Worm (Caenorhabditis elegans) whole organism, L4 larva: ENCODE data around the gene cdd-1.
A peak's percentile ranks its signal among the peaks of the same experiment; 100 is the strongest.

Experiments used
- F44E2.7 ChIP-seq: fragments of 200-800 bp; sonication (Bioruptor generic); IDR thresholded peaks from 2 replicates; pipeline ENCODE4 v2.1.2; 2022; ENCODE audit warnings: missing genetic modification characterization, missing compliant biosample characterization
- T20F7.1 ChIP-seq: fragments of 200-800 bp; sonication (Bioruptor generic); optimal IDR thresholded peaks from 2 replicates; lab custom pipeline; 2018; ENCODE audit warnings: mild to moderate bottlenecking, missing genetic modification characterization, missing compliant biosample characterization
- ZK337.2 ChIP-seq: fragments of 200-800 bp; sonication (Bioruptor generic); IDR thresholded peaks from 2 replicates; pipeline ENCODE4 v1.3.6; 2022; ENCODE audit warnings: missing genetic modification reagents, missing genetic modification characterization, missing compliant biosample characterization
- aha-1 ChIP-seq: fragments of 150-350 bp; peaks from one replicate; lab custom pipeline; 2014; ENCODE audit warnings: missing biosample characterization, missing genetic modification characterization
- ceh-20 ChIP-seq: fragments of 200-800 bp; sonication (Bioruptor generic); IDR thresholded peaks from 2 replicates; pipeline ENCODE4 v1.3.6; 2022; ENCODE audit warnings: missing genetic modification reagents, missing genetic modification characterization, missing compliant biosample characterization
- ceh-28 ChIP-seq: fragments of 150-350 bp; optimal IDR thresholded peaks from 2 replicates; lab custom pipeline; 2014; ENCODE audit warnings: missing biosample characterization, missing genetic modification reagents, missing genetic modification characterization
- ces-1 ChIP-seq: fragments of 150-350 bp; sonication (generic microtip); optimal IDR thresholded peaks from 4 replicates; lab custom pipeline; 2014; ENCODE audit warnings: missing biosample characterization, missing genetic modification reagents, missing genetic modification characterization
- ctbp-1 ChIP-seq: fragments of 200-800 bp; sonication (Bioruptor generic); IDR thresholded peaks from 2 replicates; pipeline ENCODE4 v1.3.6; 2022; ENCODE audit warnings: missing genetic modification reagents, missing genetic modification characterization, missing compliant biosample characterization
- daf-16 ChIP-seq, 3 experiments: sonication (generic microtip); optimal IDR thresholded peaks; 2 replicates each; lab custom pipeline; 2016 to 2017; ENCODE audit warnings: missing genetic modification characterization in 3 of 3, missing genetic modification reagents in 3 of 3, mild to moderate bottlenecking in 2 of 3, missing compliant biosample characterization in 2 of 3, missing biosample characterization in 1 of 3, moderate library complexity in 1 of 3
- dmd-6 ChIP-seq: fragments of 200-800 bp; sonication (Bioruptor generic); IDR thresholded peaks from 2 replicates; pipeline ENCODE4 v1.3.6; 2022; ENCODE audit warnings: missing genetic modification reagents, missing genetic modification characterization, missing compliant biosample characterization
- dve-1 ChIP-seq: sonication (generic microtip); optimal IDR thresholded peaks from 2 replicates; lab custom pipeline; 2017; ENCODE audit warnings: antibody characterized with exemption, mild to moderate bottlenecking, missing genetic modification characterization, missing compliant biosample characterization; ENCODE audit not compliant: insufficient read depth
- egl-27 ChIP-seq: sonication (generic microtip); optimal IDR thresholded peaks from 3 replicates; lab custom pipeline; 2017; ENCODE audit warnings: missing biosample characterization, missing genetic modification reagents, missing genetic modification characterization
- fos-1 ChIP-seq: fragments of 150-350 bp; optimal IDR thresholded peaks from 2 replicates; lab custom pipeline; 2014; ENCODE audit warnings: missing biosample characterization, missing genetic modification characterization
- gei-8 ChIP-seq: fragments of 200-800 bp; sonication (Bioruptor generic); optimal IDR thresholded peaks from 2 replicates; lab custom pipeline; 2018; ENCODE audit warnings: mild to moderate bottlenecking, missing genetic modification characterization, missing compliant biosample characterization
- hlh-11 ChIP-seq: fragments of 200-800 bp; sonication (Bioruptor generic); optimal IDR thresholded peaks from 2 replicates; lab custom pipeline; 2018; ENCODE audit warnings: mild to moderate bottlenecking, missing genetic modification characterization, missing compliant biosample characterization
- hlh-30 ChIP-seq: sonication (generic microtip); optimal IDR thresholded peaks from 2 replicates; lab custom pipeline; 2017; ENCODE audit warnings: antibody characterized with exemption, mild to moderate bottlenecking, missing genetic modification characterization, missing compliant biosample characterization; ENCODE audit not compliant: insufficient read depth
- lin-1 ChIP-seq: fragments of 200-800 bp; sonication (Bioruptor generic); IDR thresholded peaks from 2 replicates; pipeline ENCODE4 v1.3.6; 2022; ENCODE audit warnings: missing genetic modification reagents, missing genetic modification characterization, missing compliant biosample characterization
- lin-13 ChIP-seq: fragments of 150-350 bp; optimal IDR thresholded peaks from 2 replicates; lab custom pipeline; 2014; ENCODE audit warnings: missing biosample characterization, missing genetic modification reagents, missing genetic modification characterization
- lin-29 ChIP-seq: fragments of 200-800 bp; sonication (Bioruptor generic); IDR thresholded peaks from 2 replicates; pipeline ENCODE4 v1.3.6; 2022; ENCODE audit warnings: missing genetic modification reagents, missing genetic modification characterization, missing compliant biosample characterization
- lsy-2 ChIP-seq, 2 experiments: fragments of 150-350 bp in 1 of 2; sonication (generic microtip) in 1 of 2; optimal IDR thresholded peaks; 2 replicates each; lab custom pipeline; 2014 to 2017; ENCODE audit warnings: missing biosample characterization in 2 of 2, missing genetic modification characterization in 2 of 2
- mdl-1 ChIP-seq, 2 experiments: fragments of 150-350 bp in 1 of 2; sonication (generic microtip) in 1 of 2; optimal IDR thresholded peaks; 2 replicates each; lab custom pipeline; 2014 to 2017; ENCODE audit warnings: missing biosample characterization in 2 of 2, missing genetic modification characterization in 2 of 2
- mdt-29 ChIP-seq: fragments of 200-800 bp; sonication (Bioruptor generic); IDR thresholded peaks from 2 replicates; pipeline ENCODE4 v1.3.6; 2022; ENCODE audit warnings: missing genetic modification reagents, missing genetic modification characterization, missing compliant biosample characterization
- mep-1 ChIP-seq: fragments of 150-350 bp; sonication (generic microtip); optimal IDR thresholded peaks from 3 replicates; lab custom pipeline; 2014; ENCODE audit warnings: missing biosample characterization, missing genetic modification characterization
- mxl-3 ChIP-seq: fragments of 200-800 bp; sonication (Bioruptor generic); optimal IDR thresholded peaks from 2 replicates; lab custom pipeline; 2018; ENCODE audit warnings: mild to moderate bottlenecking, missing genetic modification characterization, missing compliant biosample characterization
- nhr-111 ChIP-seq: fragments of 200-800 bp; sonication (Bioruptor generic); optimal IDR thresholded peaks from 2 replicates; lab custom pipeline; 2018; ENCODE audit warnings: mild to moderate bottlenecking, missing genetic modification characterization, missing compliant biosample characterization
- nhr-237 ChIP-seq: sonication (generic microtip); optimal IDR thresholded peaks from 2 replicates; lab custom pipeline; 2017; ENCODE audit warnings: missing biosample characterization, missing genetic modification characterization
- nhr-28 ChIP-seq: fragments of 150-350 bp; optimal IDR thresholded peaks from 2 replicates; lab custom pipeline; 2014; ENCODE audit warnings: missing biosample characterization, missing genetic modification characterization
- nhr-41 ChIP-seq: fragments of 200-800 bp; sonication (Bioruptor generic); IDR thresholded peaks from 2 replicates; pipeline ENCODE4 v1.3.6; 2022; ENCODE audit warnings: missing genetic modification reagents, missing genetic modification characterization, missing compliant biosample characterization
- nhr-48 ChIP-seq: sonication (generic microtip); optimal IDR thresholded peaks from 2 replicates; lab custom pipeline; 2016; ENCODE audit warnings: mild to moderate bottlenecking, missing genetic modification characterization, missing compliant biosample characterization
- nhr-6 ChIP-seq: fragments of 150-350 bp; optimal IDR thresholded peaks from 2 replicates; lab custom pipeline; 2014; ENCODE audit warnings: missing biosample characterization, missing genetic modification characterization
- nhr-77 ChIP-seq: fragments of 150-350 bp; optimal IDR thresholded peaks from 2 replicates; lab custom pipeline; 2014; ENCODE audit warnings: missing biosample characterization, missing genetic modification characterization
- pha-4 ChIP-seq, 2 experiments: fragments of 150-350 bp in 1 of 2; fragments of 200-800 bp in 1 of 2; sonication (Bioruptor generic) in 1 of 2; IDR thresholded peaks in 1 of 2; optimal IDR thresholded peaks in 1 of 2; 2 replicates each; pipeline versions ENCODE4 v1.3.6 to Lab custom; 2014 to 2022; ENCODE audit warnings: missing genetic modification characterization in 2 of 2, missing genetic modification reagents in 2 of 2, missing biosample characterization in 1 of 2, missing compliant biosample characterization in 1 of 2
- php-3 ChIP-seq: fragments of 200-800 bp; sonication (Bioruptor generic); IDR thresholded peaks from 2 replicates; pipeline ENCODE4 v1.3.6; 2022; ENCODE audit warnings: missing genetic modification reagents, missing genetic modification characterization, missing compliant biosample characterization
- pqm-1 ChIP-seq: sonication (generic microtip); optimal IDR thresholded peaks from 2 replicates; lab custom pipeline; 2017; ENCODE audit warnings: missing biosample characterization, missing genetic modification characterization
- skn-1 ChIP-seq: fragments of 150-350 bp; optimal IDR thresholded peaks from 2 replicates; lab custom pipeline; 2014; ENCODE audit warnings: missing biosample characterization, missing genetic modification characterization
- snpc-1.2 ChIP-seq: fragments of 200-800 bp; sonication (Bioruptor generic); IDR thresholded peaks from 2 replicates; pipeline ENCODE4 v1.3.6; 2022; ENCODE audit warnings: missing genetic modification reagents, missing genetic modification characterization, missing compliant biosample characterization
- spr-1 ChIP-seq: sonication (generic microtip); optimal IDR thresholded peaks from 2 replicates; lab custom pipeline; 2016; ENCODE audit warnings: mild to moderate bottlenecking, missing genetic modification characterization, missing compliant biosample characterization
- tra-1 ChIP-seq: fragments of 200-800 bp; sonication (Bioruptor generic); IDR thresholded peaks from 2 replicates; pipeline ENCODE4 v1.3.6; 2022; ENCODE audit warnings: missing genetic modification reagents, missing genetic modification characterization, missing compliant biosample characterization
- unc-39 ChIP-seq: sonication (generic microtip); optimal IDR thresholded peaks from 2 replicates; lab custom pipeline; 2017; ENCODE audit warnings: missing biosample characterization, missing genetic modification characterization
- unc-62 ChIP-seq, 3 experiments: fragments of 150-350 bp in 1 of 3; sonication (generic microtip); optimal IDR thresholded peaks in 2 of 3; peaks in 1 of 3; 1 replicate in 1 of 3; 2 replicates in 2 of 3; lab custom pipeline; 2014 to 2017; ENCODE audit warnings: missing biosample characterization in 3 of 3, missing genetic modification characterization in 3 of 3, missing genetic modification reagents in 3 of 3, missing genotype in 1 of 3
- vab-7 ChIP-seq: fragments of 200-800 bp; sonication (Bioruptor generic); IDR thresholded peaks from 2 replicates; pipeline ENCODE4 v1.3.6; 2022; ENCODE audit warnings: missing genetic modification reagents, missing genetic modification characterization, missing compliant biosample characterization
- zip-11 ChIP-seq: fragments of 200-800 bp; sonication (Bioruptor generic); IDR thresholded peaks from 2 replicates; pipeline ENCODE4 v1.3.6; 2022; ENCODE audit warnings: missing genetic modification characterization, missing compliant biosample characterization
- zip-2 ChIP-seq: fragments of 150-350 bp; optimal IDR thresholded peaks from 2 replicates; lab custom pipeline; 2014; ENCODE audit warnings: missing biosample characterization, missing genetic modification characterization
- ztf-7 ChIP-seq: fragments of 150-350 bp; optimal IDR thresholded peaks from 2 replicates; lab custom pipeline; 2014; ENCODE audit warnings: missing biosample characterization, missing genetic modification characterization

The cdd-1 gene

DNA sequence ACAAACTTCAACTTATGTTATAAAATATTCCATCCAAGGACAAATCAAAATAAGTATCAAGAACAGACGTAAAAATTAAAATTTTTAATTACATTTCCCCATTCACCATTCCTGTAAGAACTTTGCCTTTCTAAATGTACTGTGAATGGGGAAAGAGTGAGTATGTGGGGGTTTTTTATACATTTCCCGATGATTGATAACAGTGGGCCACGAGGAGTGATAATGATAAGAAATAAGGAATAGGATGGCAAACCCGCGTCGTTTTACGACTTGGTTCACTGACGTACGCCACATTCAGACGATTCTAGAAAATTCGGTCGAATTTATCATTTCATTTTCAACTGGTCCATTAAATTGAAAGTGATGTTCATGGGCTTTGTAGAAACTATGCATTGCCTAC, at the start of gene cdd-1:
cdd-1 (minus strand) TSS at position 151 of the 400 bp plus-strand sequence.
- TF ChIP-seq mdt-29 (GFP tag; lab: Robert Waterston, UW) = peak; percentile 78
- TF ChIP-seq ceh-28 = no peak
- TF ChIP-seq lin-13 (GFP tag; lab: Kevin White, UChicago) = no peak
- peak; percentile 64 for TF ChIP-seq hlh-30 (tag; lab: Kevin White, UChicago)
- TF ChIP-seq T20F7.1 (GFP tag; lab: Kevin White, UChicago) = peak; percentile 40
- peak; percentile 75 for TF ChIP-seq dve-1 (tag; lab: Kevin White, UChicago)
- TF ChIP-seq mdl-1 (tag; optimal IDR thresholded peaks at IDR 0.05; lab: Kevin White, UChicago) = peak in 1 of 2 experiments; percentile 67
- peak; percentile 54 for TF ChIP-seq nhr-77 (tag; lab: Kevin White, UChicago)
- TF ChIP-seq unc-39 = no peak
- TF ChIP-seq pha-4 (GFP tag; IDR thresholded peaks at IDR 0.05; lab: Robert Waterston, UW) = no peak
- TF ChIP-seq pha-4 (tag; optimal IDR thresholded peaks at IDR 0.05; lab: Kevin White, UChicago) = no peak
- 0 out of 2 replicates have a peak, but pooled peaks have one; percentile 6 for TF ChIP-seq nhr-41 (GFP tag; lab: Robert Waterston, UW)
- no peak for TF ChIP-seq egl-27 (tag; lab: Kevin White, UChicago)
- TF ChIP-seq daf-16 (GFP tag; optimal IDR thresholded peaks at IDR 0.05; lab: Kevin White, UChicago) = no peak
- peak; percentile 77 for TF ChIP-seq daf-16 (tag; optimal IDR thresholded peaks at IDR 0.05; lab: Kevin White, UChicago)
- peak; percentile 97 for TF ChIP-seq php-3
- TF ChIP-seq lin-29 (GFP tag; lab: Robert Waterston, UW) = no peak
- TF ChIP-seq snpc-1.2 (GFP tag; lab: Robert Waterston, UW) = no peak
- TF ChIP-seq nhr-48 (tag; lab: Kevin White, UChicago) = peak; percentile 47
- no peak for TF ChIP-seq fos-1
- peak; percentile 53; the same call in 1 of the 2 replicates for TF ChIP-seq dmd-6 (GFP tag; lab: Robert Waterston, UW)
- no peak for TF ChIP-seq skn-1 (tag; lab: Kevin White, UChicago)
- TF ChIP-seq mxl-3 (GFP tag; lab: Kevin White, UChicago) = peak; percentile 73
- no peak for TF ChIP-seq ztf-7 (tag; lab: Kevin White, UChicago)
- TF ChIP-seq zip-2 (tag; lab: Kevin White, UChicago) = no peak
- TF ChIP-seq unc-62 (GFP tag; optimal IDR thresholded peaks at IDR 0.05 in 1 of 2; lab: Kevin White, UChicago) = peak in 1 of 2 experiments; percentile 47
- no peak for TF ChIP-seq unc-62 (tag; optimal IDR thresholded peaks at IDR 0.05; lab: Kevin White, UChicago)
- TF ChIP-seq ZK337.2 (GFP tag; lab: Robert Waterston, UW) = no peak
- TF ChIP-seq aha-1 (tag; lab: Kevin White, UChicago) = no peak
- no peak for TF ChIP-seq nhr-6
- TF ChIP-seq lsy-2 (tag; optimal IDR thresholded peaks at IDR 0.05; lab: Kevin White, UChicago) = peak in 1 of 2 experiments; percentile 45
- TF ChIP-seq zip-11 (GFP tag; lab: Robert Waterston, UW) = no peak
- peak; percentile 71 for TF ChIP-seq hlh-11
- TF ChIP-seq pqm-1 = peak; percentile 36
- no peak for TF ChIP-seq nhr-111 (GFP tag; lab: Kevin White, UChicago)
- TF ChIP-seq gei-8 (GFP tag; lab: Kevin White, UChicago) = peak; percentile 28
- no peak for TF ChIP-seq spr-1 (tag; lab: Kevin White, UChicago)
- no peak for TF ChIP-seq ctbp-1
- no peak for TF ChIP-seq vab-7
- no peak for TF ChIP-seq F44E2.7 (GFP tag; lab: Robert Waterston, UW)
- TF ChIP-seq ceh-20 (GFP tag; lab: Robert Waterston, UW) = peak; percentile 73
- TF ChIP-seq lin-1 (GFP tag; lab: Robert Waterston, UW) = peak; percentile 61; the same call in 1 of the 2 replicates
- TF ChIP-seq nhr-237 (tag; lab: Kevin White, UChicago) = no peak
- TF ChIP-seq ces-1 = no peak
- peak; percentile 54 for TF ChIP-seq mep-1 (tag; lab: Kevin White, UChicago)
- peak; percentile 53 for TF ChIP-seq nhr-28 (tag; lab: Kevin White, UChicago)
- no peak for TF ChIP-seq tra-1 (GFP tag; lab: Robert Waterston, UW)
